Fruit fly (Drosophila melanogaster): ENCODE results near the gene bard.

The bard gene

dm6 chr3R:18114834-18115233 is 34.0 kb downstream of the bard start:
- TF ChIP-seq jim (GFP tag; optimal IDR thresholded peaks at IDR 0.05), result no peak
- TF ChIP-seq N (GFP tag; optimal IDR thresholded peaks at IDR 0.05), result no peak
- TF ChIP-seq Jra (GFP tag; optimal IDR thresholded peaks at IDR 0.05), result no peak
- no peak for TF ChIP-seq rgr (GFP tag; optimal IDR thresholded peaks at IDR 0.05)
- no peak for TF ChIP-seq h (GFP tag; optimal IDR thresholded peaks at IDR 0.05)
- TF ChIP-seq Rel (GFP tag; optimal IDR thresholded peaks at IDR 0.05), result no peak
- TF ChIP-seq Rel (tag; optimal IDR thresholded peaks at IDR 0.05), result no peak

dm6 chr3R:18117525-18117924 is 36.7 kb downstream of the bard start:
- TF ChIP-seq fru (GFP tag; optimal IDR thresholded peaks at IDR 0.05) (no peak), woc (GFP tag; optimal IDR thresholded peaks at IDR 0.05) (no peak), Sp1 (GFP tag; optimal IDR thresholded peaks at IDR 0.05) (no peak), dmrt93B (GFP tag; optimal IDR thresholded peaks at IDR 0.05) (no peak), dl (GFP tag; optimal IDR thresholded peaks at IDR 0.05; ENCODE audit: insufficient read depth in 1 of 2, partially characterized antibody in 2 of 2) (no peak), Myc (optimal IDR thresholded peaks at IDR 0.05) (no peak), rgr (GFP tag; optimal IDR thresholded peaks at IDR 0.05) (no peak), N (GFP tag; optimal IDR thresholded peaks at IDR 0.05) (no peak), sage (GFP tag; optimal IDR thresholded peaks at IDR 0.05) (no peak), Rel (GFP tag; optimal IDR thresholded peaks at IDR 0.05) (no peak), Rel (tag; optimal IDR thresholded peaks at IDR 0.05) (no peak), Dfd (GFP tag; optimal IDR thresholded peaks at IDR 0.05) (no peak), br (GFP tag; optimal IDR thresholded peaks at IDR 0.05) (no peak), foxo (GFP tag; optimal IDR thresholded peaks at IDR 0.05) (no peak), Hnf4 (GFP tag; optimal IDR thresholded peaks at IDR 0.05) (no peak), Abd-B (GFP tag; optimal IDR thresholded peaks at IDR 0.05) (no peak), Dif (GFP tag; optimal IDR thresholded peaks at IDR 0.05; ENCODE audit: partially characterized antibody) (no peak), Mio (GFP tag; optimal IDR thresholded peaks at IDR 0.05) (no peak), h (GFP tag; optimal IDR thresholded peaks at IDR 0.05) (no peak), ey (GFP tag; optimal IDR thresholded peaks at IDR 0.05) (no peak), Hr78 (GFP tag; optimal IDR thresholded peaks at IDR 0.05) (no peak)

dm6 chr3R:18118239-18118638 is 37.4 kb downstream of the bard start:
- TF ChIP-seq h (GFP tag; optimal IDR thresholded peaks at IDR 0.05), result no peak
- TF ChIP-seq Dfd (GFP tag; optimal IDR thresholded peaks at IDR 0.05), result no peak
- no peak for TF ChIP-seq Hnf4 (GFP tag; optimal IDR thresholded peaks at IDR 0.05)
- TF ChIP-seq Abd-B (GFP tag; optimal IDR thresholded peaks at IDR 0.05), result no peak
- no peak for TF ChIP-seq Dif (GFP tag; optimal IDR thresholded peaks at IDR 0.05; ENCODE audit: partially characterized antibody)
- TF ChIP-seq rgr (GFP tag; optimal IDR thresholded peaks at IDR 0.05), result no peak
- no peak for TF ChIP-seq Rel (GFP tag; optimal IDR thresholded peaks at IDR 0.05)
- no peak for TF ChIP-seq Rel (tag; optimal IDR thresholded peaks at IDR 0.05)
- TF ChIP-seq usp (GFP tag; optimal IDR thresholded peaks at IDR 0.05), result no peak
- TF ChIP-seq tai (GFP tag; optimal IDR thresholded peaks at IDR 0.05), result no peak
- no peak for TF ChIP-seq OdsH (GFP tag; optimal IDR thresholded peaks at IDR 0.05)
- TF ChIP-seq foxo (GFP tag; optimal IDR thresholded peaks at IDR 0.05), result no peak
- TF ChIP-seq dsf (GFP tag; optimal IDR thresholded peaks at IDR 0.05; ENCODE audit: borderline replicate concordance), result no peak
- no peak for TF ChIP-seq CG32264 (GFP tag; optimal IDR thresholded peaks at IDR 0.05)

- TF ChIP-seq Mio (GFP tag; optimal IDR thresholded peaks at IDR 0.05), result no peak
- TF ChIP-seq CrebA (GFP tag; optimal IDR thresholded peaks at IDR 0.05; ENCODE audit: borderline replicate concordance), result no peak
- TF ChIP-seq Jra (GFP tag; optimal IDR thresholded peaks at IDR 0.05), result no peak
- no peak for TF ChIP-seq N (GFP tag; optimal IDR thresholded peaks at IDR 0.05)
- no peak for TF ChIP-seq foxo (GFP tag; optimal IDR thresholded peaks at IDR 0.05)
- no peak for TF ChIP-seq Myc (optimal IDR thresholded peaks at IDR 0.05)
- TF ChIP-seq ey (GFP tag; optimal IDR thresholded peaks at IDR 0.05), result no peak
- no peak for TF ChIP-seq Rel (GFP tag; optimal IDR thresholded peaks at IDR 0.05)
- TF ChIP-seq Rel (tag; optimal IDR thresholded peaks at IDR 0.05), result no peak
- TF ChIP-seq woc (GFP tag; optimal IDR thresholded peaks at IDR 0.05), result no peak
- no peak for TF ChIP-seq Dfd (GFP tag; optimal IDR thresholded peaks at IDR 0.05)
- no peak for TF ChIP-seq jim (GFP tag; optimal IDR thresholded peaks at IDR 0.05)
These were observed 37.8 kb downstream of the bard start for dm6 chr3R:18118695-18119094.

dm6 chr3R:18121385-18122151 is 40.7 kb downstream of the bard start:
- TF ChIP-seq Abd-B (GFP tag; optimal IDR thresholded peaks at IDR 0.05), result no peak
- TF ChIP-seq Mio (GFP tag; optimal IDR thresholded peaks at IDR 0.05), result no peak
- TF ChIP-seq h (GFP tag; optimal IDR thresholded peaks at IDR 0.05), result peak; percentile 82
- no peak for TF ChIP-seq rgr (GFP tag; optimal IDR thresholded peaks at IDR 0.05)
- no peak for TF ChIP-seq usp (GFP tag; optimal IDR thresholded peaks at IDR 0.05)
- peak; percentile 42 for TF ChIP-seq Myc (optimal IDR thresholded peaks at IDR 0.05)
- peak; percentile 3 for TF ChIP-seq brk (GFP tag; optimal IDR thresholded peaks at IDR 0.05)
- no peak for TF ChIP-seq woc (GFP tag; optimal IDR thresholded peaks at IDR 0.05)
- TF ChIP-seq psq (GFP tag; optimal IDR thresholded peaks at IDR 0.05), result no peak
- TF ChIP-seq Vsx2 (GFP tag; optimal IDR thresholded peaks at IDR 0.05; ENCODE audit: partially characterized antibody), result peak; percentile 1
- TF ChIP-seq HLH106 (tag; optimal IDR thresholded peaks at IDR 0.05), result no peak
- TF ChIP-seq tai (GFP tag; optimal IDR thresholded peaks at IDR 0.05), result no peak
- TF ChIP-seq Hr78 (GFP tag; optimal IDR thresholded peaks at IDR 0.05), result no peak
- no peak for TF ChIP-seq OdsH (GFP tag; optimal IDR thresholded peaks at IDR 0.05)
- TF ChIP-seq dl (GFP tag; optimal IDR thresholded peaks at IDR 0.05; ENCODE audit: insufficient read depth in 1 of 2, partially characterized antibody in 2 of 2), result peak in 1 of 2 experiments; percentile 6
- TF ChIP-seq Dif (GFP tag; optimal IDR thresholded peaks at IDR 0.05; ENCODE audit: partially characterized antibody), result peak; percentile 50
- peak; percentile 10 for TF ChIP-seq Hr83 (GFP tag; optimal IDR thresholded peaks at IDR 0.05; ENCODE audit: poor library complexity, severe bottlenecking)
- no peak for TF ChIP-seq dmrt93B (GFP tag; optimal IDR thresholded peaks at IDR 0.05)
- peak; percentile 35 for TF ChIP-seq CrebA (GFP tag; optimal IDR thresholded peaks at IDR 0.05; ENCODE audit: borderline replicate concordance)
- TF ChIP-seq Sp1 (GFP tag; optimal IDR thresholded peaks at IDR 0.05), result no peak
- no peak for TF ChIP-seq CG32264 (GFP tag; optimal IDR thresholded peaks at IDR 0.05)
- TF ChIP-seq sage (GFP tag; optimal IDR thresholded peaks at IDR 0.05), result no peak
- TF ChIP-seq foxo (GFP tag; optimal IDR thresholded peaks at IDR 0.05), result no peak
- no peak for TF ChIP-seq ey (GFP tag; optimal IDR thresholded peaks at IDR 0.05)
- TF ChIP-seq sv (GFP tag; optimal IDR thresholded peaks at IDR 0.05), result no peak

Data from whole organism, wandering third instar larva.